Fruit fly (Drosophila melanogaster) whole organism, embryonic: ENCODE results near the gene kat-60L1.

Experiments used
- Adf1 ChIP-seq: fragments of 200-800 bp; sonication (Bioruptor generic); IDR thresholded peaks from 2 replicates; pipeline ENCODE4 v1.3.6; 2022; ENCODE audit warnings: missing biosample characterization, missing genetic modification characterization
- Atf6 ChIP-seq: fragments of 200-800 bp; sonication (Bioruptor generic); IDR thresholded peaks from 2 replicates; pipeline ENCODE4 v1.3.6; 2022; ENCODE audit warnings: missing biosample characterization, missing genetic modification characterization
- CG10274 ChIP-seq: fragments of 200-800 bp; sonication (Bioruptor generic); optimal IDR thresholded peaks from 3 replicates; lab custom pipeline; 2017; ENCODE audit warnings: missing biosample characterization, mild to moderate bottlenecking, missing genetic modification characterization
- CG11247 ChIP-seq: fragments of 200-800 bp; sonication (Bioruptor generic); IDR thresholded peaks from 2 replicates; pipeline ENCODE4 v1.3.6; 2022; ENCODE audit warnings: missing biosample characterization, missing genetic modification characterization
- CG11696 ChIP-seq: fragments of 200-800 bp; sonication (Bioruptor generic); IDR thresholded peaks from 2 replicates; pipeline ENCODE4 v1.3.6; 2022; ENCODE audit warnings: missing biosample characterization, missing genetic modification characterization
- CG11723 ChIP-seq: fragments of 200-800 bp; sonication (Bioruptor generic); optimal IDR thresholded peaks from 2 replicates; lab custom pipeline; 2017; ENCODE audit warnings: missing biosample characterization, mild to moderate bottlenecking, missing genetic modification characterization
- CG13424 ChIP-seq: fragments of 200-800 bp; sonication (Bioruptor generic); optimal IDR thresholded peaks from 2 replicates; lab custom pipeline; 2019; ENCODE audit warnings: missing biosample characterization, mild to moderate bottlenecking, missing genetic modification characterization, moderate library complexity
- CG13775 ChIP-seq: fragments of 200-800 bp; sonication (Bioruptor generic); optimal IDR thresholded peaks from 3 replicates; lab custom pipeline; 2017; ENCODE audit warnings: missing biosample characterization, mild to moderate bottlenecking, missing genetic modification characterization
- CG13894 ChIP-seq: fragments of 200-800 bp; sonication (Bioruptor generic); optimal IDR thresholded peaks from 3 replicates; lab custom pipeline; 2018; ENCODE audit warnings: missing biosample characterization, mild to moderate bottlenecking, missing genetic modification characterization, moderate library complexity
- CG2712 ChIP-seq: fragments of 200-800 bp; optimal IDR thresholded peaks from 3 replicates; lab custom pipeline; 2019; ENCODE audit warnings: missing biosample characterization, mild to moderate bottlenecking, missing genetic modification characterization, moderate library complexity
- CG2889 ChIP-seq: fragments of 200-800 bp; sonication (Bioruptor generic); IDR thresholded peaks from 3 replicates; pipeline ENCODE4 v1.3.6; 2022; ENCODE audit warnings: missing biosample characterization, missing genetic modification characterization
- CG30431 ChIP-seq: fragments of 200-800 bp; sonication (Bioruptor generic); optimal IDR thresholded peaks from 2 replicates; lab custom pipeline; 2017; ENCODE audit warnings: missing biosample characterization, missing genetic modification characterization
- CG3065 ChIP-seq: fragments of 200-800 bp; sonication (Bioruptor generic); optimal IDR thresholded peaks from 2 replicates; lab custom pipeline; 2016; ENCODE audit warnings: missing biosample characterization, missing genetic modification characterization
- CG31388 ChIP-seq: fragments of 200-800 bp; sonication (Bioruptor generic); optimal IDR thresholded peaks from 2 replicates; lab custom pipeline; 2016; ENCODE audit warnings: missing biosample characterization, missing genetic modification characterization
- CG34422 ChIP-seq: fragments of 200-800 bp; sonication (Bioruptor generic); IDR thresholded peaks from 3 replicates; pipeline ENCODE4 v1.3.6; 2022; ENCODE audit warnings: missing biosample characterization, missing genetic modification characterization
- CG3995 ChIP-seq: fragments of 200-800 bp; sonication (Bioruptor generic); optimal IDR thresholded peaks from 3 replicates; lab custom pipeline; 2016; ENCODE audit warnings: missing biosample characterization, missing genetic modification characterization
- CG42726 ChIP-seq: fragments of 200-800 bp; sonication (Bioruptor generic); IDR thresholded peaks from 2 replicates; pipeline ENCODE4 v1.3.6; 2022; ENCODE audit warnings: missing biosample characterization, missing genetic modification characterization; ENCODE audit not compliant: partially characterized antibody
- CG4282 ChIP-seq: fragments of 200-800 bp; sonication (Bioruptor generic); optimal IDR thresholded peaks from 2 replicates; lab custom pipeline; 2016; ENCODE audit warnings: missing biosample characterization, missing genetic modification characterization
- CG7556 ChIP-seq: fragments of 200-800 bp; sonication (Bioruptor generic); optimal IDR thresholded peaks from 2 replicates; lab custom pipeline; 2017; ENCODE audit warnings: missing biosample characterization, mild to moderate bottlenecking, missing genetic modification characterization
- CG7786 ChIP-seq: fragments of 200-800 bp; sonication (Bioruptor generic); optimal IDR thresholded peaks from 2 replicates; lab custom pipeline; 2016; ENCODE audit warnings: missing biosample characterization, missing genetic modification characterization
- CG8359 ChIP-seq: fragments of 200-800 bp; sonication (Bioruptor generic); optimal IDR thresholded peaks from 2 replicates; lab custom pipeline; 2017; ENCODE audit warnings: missing biosample characterization, mild to moderate bottlenecking, missing genetic modification characterization, borderline replicate concordance
- CG8478 ChIP-seq: fragments of >200 bp; optimal IDR thresholded peaks from 2 replicates; lab custom pipeline; 2018
- CG9876 ChIP-seq: fragments of 200-800 bp; sonication (Bioruptor generic); optimal IDR thresholded peaks from 2 replicates; lab custom pipeline; 2016; ENCODE audit warnings: missing biosample characterization, missing genetic modification characterization
- Dad ChIP-seq: fragments of 200-800 bp; sonication (Bioruptor generic); optimal IDR thresholded peaks from 3 replicates; lab custom pipeline; 2016; ENCODE audit warnings: missing biosample characterization, missing genetic modification characterization
- Dbx ChIP-seq: fragments of 200-800 bp; sonication (Bioruptor generic); IDR thresholded peaks from 3 replicates; pipeline ENCODE4 v1.3.6; 2022; ENCODE audit warnings: missing biosample characterization, missing genetic modification characterization
- E2f2 ChIP-seq: fragments of 200-800 bp; sonication (Bioruptor generic); IDR thresholded peaks from 2 replicates; pipeline ENCODE4 v1.3.6; 2022; ENCODE audit warnings: missing biosample characterization, missing genetic modification characterization
- ERR ChIP-seq: fragments of 200-800 bp; sonication (Bioruptor generic); optimal IDR thresholded peaks from 2 replicates; lab custom pipeline; 2016; ENCODE audit warnings: missing biosample characterization, missing genetic modification characterization
- GATAe ChIP-seq: fragments of 200-800 bp; sonication (Bioruptor generic); conservative IDR thresholded peaks from 2 replicates; pipeline ENCODE4 v1.3.6; 2022; ENCODE audit warnings: missing biosample characterization, missing genetic modification characterization
- HHEX ChIP-seq: fragments of 200-800 bp; sonication (Bioruptor generic); optimal IDR thresholded peaks from 3 replicates; lab custom pipeline; 2017; ENCODE audit warnings: missing biosample characterization, mild to moderate bottlenecking, missing genetic modification characterization, missing genetic modification reagents
- HLH4C ChIP-seq: fragments of 200-800 bp; sonication (Bioruptor generic); IDR thresholded peaks from 3 replicates; pipeline ENCODE4 v1.3.6; 2022; ENCODE audit warnings: missing biosample characterization, missing genetic modification characterization; ENCODE audit not compliant: partially characterized antibody
- Lhr ChIP-seq: fragments of 200-800 bp; sonication (Bioruptor generic); optimal IDR thresholded peaks from 3 replicates; lab custom pipeline; 2017; ENCODE audit warnings: mild to moderate bottlenecking, missing biosample characterization, missing genetic modification reagents, missing genetic modification characterization
- Ravus ChIP-seq: fragments of 200-800 bp; sonication (Bioruptor generic); IDR thresholded peaks from 2 replicates; pipeline ENCODE4 v1.3.6; 2022; ENCODE audit warnings: missing biosample characterization, missing genetic modification characterization
- amos ChIP-seq: fragments of 200-800 bp; sonication (Bioruptor generic); IDR thresholded peaks from 2 replicates; pipeline ENCODE4 v1.3.6; 2022; ENCODE audit warnings: missing biosample characterization, missing genetic modification characterization; ENCODE audit not compliant: partially characterized antibody
- dimm ChIP-seq: fragments of 200-800 bp; sonication (Bioruptor generic); IDR thresholded peaks from 2 replicates; pipeline ENCODE4 v1.3.6; 2022; ENCODE audit warnings: missing biosample characterization, missing genetic modification characterization
- en ChIP-seq: fragments of 200-800 bp; sonication (Bioruptor generic); optimal IDR thresholded peaks from 2 replicates; lab custom pipeline; 2016; ENCODE audit warnings: missing biosample characterization, missing genetic modification characterization
- fd96Cb ChIP-seq: fragments of 200-800 bp; sonication (Bioruptor generic); optimal IDR thresholded peaks from 2 replicates; lab custom pipeline; 2018; ENCODE audit warnings: missing biosample characterization, mild to moderate bottlenecking, missing genetic modification characterization, moderate library complexity
- ham ChIP-seq: fragments of 200-800 bp; sonication (Bioruptor generic); IDR thresholded peaks from 2 replicates; pipeline ENCODE4 v1.3.6; 2022; ENCODE audit warnings: missing biosample characterization, missing genetic modification characterization
- insv ChIP-seq, 2 experiments: fragments of 200-800 bp; sonication (Bioruptor generic); optimal IDR thresholded peaks; 3 replicates each; lab custom pipeline; 2016 to 2018; ENCODE audit warnings: missing biosample characterization in 2 of 2, missing genetic modification characterization in 2 of 2
- odd ChIP-seq: fragments of 200-800 bp; sonication (Bioruptor generic); optimal IDR thresholded peaks from 2 replicates; lab custom pipeline; 2017; ENCODE audit warnings: missing biosample characterization, mild to moderate bottlenecking, missing genetic modification characterization
- org-1 ChIP-seq: fragments of 200-800 bp; sonication (Bioruptor generic); optimal IDR thresholded peaks from 2 replicates; lab custom pipeline; 2017; ENCODE audit warnings: missing biosample characterization, missing genetic modification characterization
- pita ChIP-seq: fragments of 200-800 bp; sonication (Bioruptor generic); optimal IDR thresholded peaks from 2 replicates; lab custom pipeline; 2017; ENCODE audit warnings: missing biosample characterization, mild to moderate bottlenecking, missing genetic modification characterization
- pnt ChIP-seq: fragments of 200-800 bp; sonication (Bioruptor generic); optimal IDR thresholded peaks from 3 replicates; lab custom pipeline; 2016; ENCODE audit warnings: missing biosample characterization, missing genetic modification characterization
- scrt ChIP-seq: fragments of 200-800 bp; sonication (Bioruptor generic); optimal IDR thresholded peaks from 2 replicates; lab custom pipeline; 2018; ENCODE audit warnings: missing biosample characterization, mild to moderate bottlenecking, missing genetic modification characterization, moderate library complexity
- slou ChIP-seq: fragments of 200-800 bp; sonication (Bioruptor generic); optimal IDR thresholded peaks from 3 replicates; lab custom pipeline; 2016; ENCODE audit warnings: missing biosample characterization, missing genetic modification characterization
- so ChIP-seq: fragments of 200-800 bp; sonication (Bioruptor generic); IDR thresholded peaks from 3 replicates; pipeline ENCODE4 v1.3.6; 2022; ENCODE audit warnings: missing biosample characterization, missing genetic modification characterization
- sqz ChIP-seq: fragments of 200-800 bp; sonication (Bioruptor generic); optimal IDR thresholded peaks from 3 replicates; lab custom pipeline; 2018; ENCODE audit warnings: missing biosample characterization, mild to moderate bottlenecking, missing genetic modification characterization
- tna ChIP-seq: fragments of 200-800 bp; sonication (Bioruptor generic); IDR thresholded peaks from 2 replicates; pipeline ENCODE4 v1.3.6; 2022; ENCODE audit warnings: missing biosample characterization, missing genetic modification characterization; ENCODE audit not compliant: partially characterized antibody
- twi ChIP-seq: fragments of 200-800 bp; optimal IDR thresholded peaks from 2 replicates; lab custom pipeline; 2019; ENCODE audit warnings: missing biosample characterization, mild to moderate bottlenecking, missing genetic modification characterization, moderate library complexity
- wek ChIP-seq: fragments of 200-800 bp; sonication (Bioruptor generic); optimal IDR thresholded peaks from 3 replicates; lab custom pipeline; 2018; ENCODE audit warnings: missing biosample characterization, mild to moderate bottlenecking, missing genetic modification characterization, moderate library complexity
- yki ChIP-seq: fragments of >200 bp; optimal IDR thresholded peaks from 3 replicates; lab custom pipeline; 2018
- zen ChIP-seq: fragments of 200-800 bp; sonication (Bioruptor generic); optimal IDR thresholded peaks from 3 replicates; lab custom pipeline; 2018; ENCODE audit warnings: missing biosample characterization, mild to moderate bottlenecking, missing genetic modification characterization, moderate library complexity

The kat-60L1 gene

DNA sequence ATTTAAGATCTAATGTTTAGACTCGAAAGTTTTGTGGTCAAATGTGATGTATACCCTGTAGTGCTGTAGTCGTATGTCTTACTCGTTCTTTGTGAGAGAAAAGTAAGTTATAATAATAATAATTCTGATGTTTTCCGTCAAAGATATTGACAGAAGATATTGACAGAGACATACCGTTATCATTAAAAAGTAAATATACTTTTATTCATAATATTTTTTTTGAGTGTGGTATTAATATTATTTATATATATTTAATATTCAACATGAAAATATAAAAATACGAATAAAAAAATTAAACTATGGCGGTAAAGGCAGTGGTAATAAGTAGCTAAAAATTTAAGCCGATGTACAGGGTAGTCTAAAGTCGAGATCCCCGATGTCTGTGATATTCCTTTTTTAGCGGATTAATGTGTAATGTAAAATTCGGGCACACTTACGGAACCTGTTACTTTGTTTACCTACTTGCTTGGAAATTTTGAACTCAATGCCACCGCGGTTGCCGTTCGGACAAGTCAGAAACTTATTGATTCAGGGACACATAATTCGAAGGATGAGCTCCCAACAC, 45.2 kb upstream of the kat-60L1 start, which contains the start of the genes CG2100 and CG1236 (continued):
- TF ChIP-seq Lhr (GFP tag; lab: Kevin White, UChicago) (peak; percentile 47), Adf1 (GFP tag; lab: Robert Waterston, UW) (peak; percentile 40; the same call in 1 of the 2 replicates), CG11723 (GFP tag; lab: Kevin White, UChicago) (peak; percentile 76), CG4282 (GFP tag; lab: Kevin White, UChicago) (no peak), twi (tag; lab: Kevin White, UChicago) (peak; percentile 78), en (no peak), insv (GFP tag; optimal IDR thresholded peaks at IDR 0.05; lab: Kevin White, UChicago) (peak in 1 of 2 experiments; percentile 6), CG8478 (lab: Kevin White, UChicago) (no peak), CG42726 (no peak), CG11247 (GFP tag; lab: Robert Waterston, UW) (peak; percentile 65), CG13424 (tag; lab: Kevin White, UChicago) (peak; percentile 88), HHEX (peak; percentile 86), wek (peak; percentile 18), CG8359 (GFP tag; lab: Kevin White, UChicago) (peak; percentile 63), GATAe (GFP tag; lab: Robert Waterston, UW) (no peak), CG2712 (peak; percentile 93), CG2889 (GFP tag; lab: Robert Waterston, UW) (peak; percentile 49; the same call in 1 of the 3 replicates), CG9876 (peak; percentile 11), CG10274 (GFP tag; lab: Kevin White, UChicago) (peak; percentile 56), CG13894 (tag; lab: Kevin White, UChicago) (no peak), Atf6 (peak; percentile 29; the same call in 1 of the 2 replicates), CG11696 (GFP tag; lab: Robert Waterston, UW) (no peak), org-1 (peak; percentile 68), zen (peak; percentile 85), CG34422 (GFP tag; lab: Robert Waterston, UW) (peak; percentile 72; the same call in 2 of the 3 replicates), dimm (GFP tag; lab: Robert Waterston, UW) (peak; percentile 43; the same call in 1 of the 2 replicates), Dbx (GFP tag; lab: Robert Waterston, UW) (peak; percentile 78), slou (GFP tag; lab: Kevin White, UChicago) (peak; percentile 40), CG30431 (peak; percentile 82), so (GFP tag; lab: Robert Waterston, UW) (peak; percentile 73), Ravus (GFP tag; lab: Robert Waterston, UW) (no peak; the same call in 1 of the 2 replicates), amos (GFP tag; lab: Robert Waterston, UW) (no peak), CG13775 (GFP tag; lab: Kevin White, UChicago) (peak; percentile 94), E2f2 (GFP tag; lab: Robert Waterston, UW) (peak; percentile 60; the same call in 1 of the 2 replicates), odd (GFP tag; lab: Kevin White, UChicago) (peak; percentile 88), Dad (GFP tag; lab: Kevin White, UChicago) (no peak), tna (GFP tag; lab: Robert Waterston, UW) (no peak), sqz (GFP tag; lab: Kevin White, UChicago) (no peak), CG7786 (GFP tag; lab: Kevin White, UChicago) (no peak), scrt (GFP tag; lab: Kevin White, UChicago) (peak; percentile 93), fd96Cb (tag; lab: Kevin White, UChicago) (peak; percentile 87), HLH4C (no peak), yki (no peak), pita (GFP tag; lab: Kevin White, UChicago) (no peak), CG31388 (GFP tag; lab: Kevin White, UChicago) (peak; percentile 31), CG7556 (peak; percentile 91), CG3065 (GFP tag; lab: Kevin White, UChicago) (peak; percentile 35), pnt (GFP tag; lab: Kevin White, UChicago) (no peak), ham (GFP tag; lab: Robert Waterston, UW) (no peak), ERR (GFP tag; lab: Kevin White, UChicago) (no peak), CG3995 (GFP tag; lab: Kevin White, UChicago) (peak; percentile 45)
